Worm (Caenorhabditis elegans) whole organism, young adult: Measurements from ENCODE around the gene R09E10.1.

Source experiments
- B0336.3 ChIP-seq: fragments of 200-800 bp; sonication (Bioruptor generic); IDR thresholded peaks from 2 replicates; pipeline ENCODE4 v1.3.6; 2022; ENCODE audit warnings: missing genetic modification characterization, missing compliant biosample characterization
- C06A6.2 ChIP-seq: fragments of 200-800 bp; sonication (Bioruptor generic); conservative IDR thresholded peaks from 2 replicates; pipeline ENCODE4 v1.3.6; 2022; ENCODE audit warnings: missing genetic modification characterization, missing compliant biosample characterization
- F23B12.7 ChIP-seq: sonication (generic microtip); optimal IDR thresholded peaks from 2 replicates; lab custom pipeline; 2017; ENCODE audit warnings: missing genetic modification characterization, mild to moderate bottlenecking, missing compliant biosample characterization, antibody characterized with exemption, moderate library complexity; ENCODE audit not compliant: insufficient read depth
- F37B4.10 ChIP-seq: fragments of 200-800 bp; sonication (Bioruptor generic); IDR thresholded peaks from 2 replicates; pipeline ENCODE4 v1.3.6; 2022; ENCODE audit warnings: missing genetic modification characterization, missing compliant biosample characterization
- F39B2.1 ChIP-seq: fragments of 200-800 bp; sonication (Bioruptor generic); IDR thresholded peaks from 2 replicates; pipeline ENCODE4 v1.3.6; 2022; ENCODE audit warnings: missing genetic modification reagents, missing genetic modification characterization, missing compliant biosample characterization
- F52B5.7 ChIP-seq: sonication (generic microtip); optimal IDR thresholded peaks from 2 replicates; lab custom pipeline; 2016; ENCODE audit warnings: mild to moderate bottlenecking, missing genetic modification characterization, missing compliant biosample characterization
- T26A5.8 ChIP-seq: sonication (generic microtip); optimal IDR thresholded peaks from 2 replicates; lab custom pipeline; 2016; ENCODE audit warnings: missing genetic modification characterization, missing compliant biosample characterization
- attf-5 ChIP-seq: fragments of 200-800 bp; sonication (Bioruptor generic); optimal IDR thresholded peaks from 2 replicates; lab custom pipeline; 2018; ENCODE audit warnings: mild to moderate bottlenecking, missing genetic modification characterization, missing compliant biosample characterization
- attf-6 ChIP-seq: fragments of 200-800 bp; sonication (Bioruptor generic); IDR thresholded peaks from 2 replicates; pipeline ENCODE4 v1.3.6; 2022; ENCODE audit warnings: missing genetic modification reagents, missing genetic modification characterization, missing compliant biosample characterization
- cebp-2 ChIP-seq: fragments of 200-800 bp; sonication (Bioruptor generic); IDR thresholded peaks from 2 replicates; pipeline ENCODE4 v1.3.6; 2022; ENCODE audit warnings: missing genetic modification characterization, missing compliant biosample characterization
- ceh-100 ChIP-seq: fragments of 200-800 bp; sonication (Bioruptor generic); IDR thresholded peaks from 2 replicates; pipeline ENCODE4 v1.3.6; 2022; ENCODE audit warnings: missing genetic modification reagents, missing genetic modification characterization, missing compliant biosample characterization
- ceh-79 ChIP-seq: sonication (generic microtip); optimal IDR thresholded peaks from 2 replicates; lab custom pipeline; 2017; ENCODE audit warnings: mild to moderate bottlenecking, missing genetic modification characterization, missing compliant biosample characterization
- die-1 ChIP-seq: sonication (generic microtip); optimal IDR thresholded peaks from 2 replicates; lab custom pipeline; 2016; ENCODE audit warnings: missing genotype, mild to moderate bottlenecking, missing genetic modification characterization, missing compliant biosample characterization
- dox-1 ChIP-seq: fragments of 200-800 bp; sonication (Bioruptor generic); IDR thresholded peaks from 2 replicates; pipeline ENCODE4 v1.3.6; 2022; ENCODE audit warnings: missing genetic modification reagents, missing genetic modification characterization, missing compliant biosample characterization
- ekl-4 ChIP-seq: fragments of 200-800 bp; sonication (Bioruptor generic); IDR thresholded peaks from 2 replicates; pipeline ENCODE4 v1.3.6; 2022; ENCODE audit warnings: missing genetic modification reagents, missing genetic modification characterization, missing compliant biosample characterization
- ets-4 ChIP-seq: fragments of 200-800 bp; sonication (Bioruptor generic); optimal IDR thresholded peaks from 2 replicates; lab custom pipeline; 2018; ENCODE audit warnings: mild to moderate bottlenecking, missing genetic modification characterization, missing compliant biosample characterization
- fkh-3 ChIP-seq: sonication (generic microtip); optimal IDR thresholded peaks from 2 replicates; lab custom pipeline; 2016; ENCODE audit warnings: mild to moderate bottlenecking, missing genetic modification characterization, missing compliant biosample characterization
- gei-17 ChIP-seq: fragments of 200-800 bp; sonication (Bioruptor generic); optimal IDR thresholded peaks from 2 replicates; lab custom pipeline; 2018; ENCODE audit warnings: mild to moderate bottlenecking, missing genetic modification characterization, missing compliant biosample characterization
- hmg-1.2 ChIP-seq: fragments of 200-800 bp; sonication (Bioruptor generic); IDR thresholded peaks from 2 replicates; pipeline ENCODE4 v1.3.6; 2022; ENCODE audit warnings: missing genetic modification reagents, missing genetic modification characterization, missing compliant biosample characterization
- hrde-1 ChIP-seq: sonication (generic microtip); optimal IDR thresholded peaks from 2 replicates; lab custom pipeline; 2016; ENCODE audit warnings: missing genetic modification characterization, mild to moderate bottlenecking, missing compliant biosample characterization, moderate library complexity, missing genotype, missing genetic modification reagents, borderline replicate concordance
- hsf-1 ChIP-seq: fragments of 200-800 bp; sonication (Bioruptor generic); IDR thresholded peaks from 2 replicates; pipeline ENCODE4 v1.3.6; 2022; ENCODE audit warnings: missing genetic modification reagents, missing genetic modification characterization, missing compliant biosample characterization
- let-607 ChIP-seq, 2 experiments: fragments of 200-800 bp in 1 of 2; sonication (Bioruptor generic) in 1 of 2; sonication (generic microtip) in 1 of 2; optimal IDR thresholded peaks; 2 replicates each; lab custom pipeline; 2016 to 2018; ENCODE audit warnings: mild to moderate bottlenecking in 2 of 2, missing compliant biosample characterization in 2 of 2, missing genetic modification characterization in 2 of 2, moderate library complexity in 2 of 2, missing genotype in 1 of 2
- lsy-27 ChIP-seq: sonication (generic microtip); optimal IDR thresholded peaks from 2 replicates; lab custom pipeline; 2017; ENCODE audit warnings: missing genetic modification characterization, mild to moderate bottlenecking, missing compliant biosample characterization, antibody characterized with exemption, missing genotype, borderline replicate concordance; ENCODE audit not compliant: insufficient read depth
- madf-3 ChIP-seq: fragments of 200-800 bp; sonication (Bioruptor generic); IDR thresholded peaks from 2 replicates; pipeline ENCODE4 v1.3.6; 2022; ENCODE audit warnings: missing genetic modification reagents, missing genetic modification characterization, missing compliant biosample characterization
- madf-6 ChIP-seq: fragments of 200-800 bp; sonication (Bioruptor generic); IDR thresholded peaks from 2 replicates; pipeline ENCODE4 v1.3.6; 2022; ENCODE audit warnings: missing genetic modification reagents, missing genetic modification characterization, missing compliant biosample characterization
- madf-8 ChIP-seq: fragments of 200-800 bp; sonication (Bioruptor generic); conservative IDR thresholded peaks from 2 replicates; pipeline ENCODE4 v1.3.6; 2022; ENCODE audit warnings: missing genetic modification reagents, missing genetic modification characterization, missing compliant biosample characterization
- nfyb-1 ChIP-seq: fragments of 200-800 bp; sonication (Bioruptor generic); IDR thresholded peaks from 2 replicates; pipeline ENCODE4 v1.3.6; 2022; ENCODE audit warnings: missing genetic modification reagents, missing genetic modification characterization, missing compliant biosample characterization
- nhr-90 ChIP-seq: sonication (generic microtip); optimal IDR thresholded peaks from 2 replicates; lab custom pipeline; 2016; ENCODE audit warnings: missing genotype, mild to moderate bottlenecking, missing genetic modification characterization, missing compliant biosample characterization
- pbrm-1 ChIP-seq: fragments of 200-800 bp; sonication (Bioruptor generic); IDR thresholded peaks from 2 replicates; pipeline ENCODE4 v1.3.6; 2022; ENCODE audit warnings: missing genetic modification reagents, missing genetic modification characterization, missing compliant biosample characterization
- rcor-1 ChIP-seq: fragments of 200-800 bp; sonication (Bioruptor generic); IDR thresholded peaks from 2 replicates; pipeline ENCODE4 v1.3.6; 2022; ENCODE audit warnings: missing genetic modification reagents, missing genetic modification characterization, missing compliant biosample characterization
- repo-1 ChIP-seq: sonication (generic microtip); optimal IDR thresholded peaks from 2 replicates; lab custom pipeline; 2017; ENCODE audit warnings: mild to moderate bottlenecking, missing genetic modification characterization, missing compliant biosample characterization
- sptf-2 ChIP-seq: fragments of 200-800 bp; sonication (Bioruptor generic); optimal IDR thresholded peaks from 2 replicates; lab custom pipeline; 2018; ENCODE audit warnings: mild to moderate bottlenecking, missing genetic modification characterization, missing compliant biosample characterization
- tbp1 ChIP-seq: fragments of 200-800 bp; sonication (Bioruptor generic); optimal IDR thresholded peaks from 2 replicates; lab custom pipeline; 2018; ENCODE audit warnings: mild to moderate bottlenecking, missing genetic modification characterization, missing compliant biosample characterization
- tbx-9 ChIP-seq: sonication (generic microtip); optimal IDR thresholded peaks from 2 replicates; lab custom pipeline; 2016; ENCODE audit warnings: borderline replicate concordance, missing genetic modification characterization, inconsistent platforms, missing compliant biosample characterization
- tlf-1 ChIP-seq: fragments of 200-800 bp; sonication (Bioruptor generic); optimal IDR thresholded peaks from 2 replicates; lab custom pipeline; 2018; ENCODE audit warnings: mild to moderate bottlenecking, missing genetic modification characterization, missing compliant biosample characterization
- unc-130 ChIP-seq: sonication (generic microtip); optimal IDR thresholded peaks from 2 replicates; lab custom pipeline; 2016; ENCODE audit warnings: missing genetic modification reagents, missing genetic modification characterization, missing compliant biosample characterization
- unc-62 ChIP-seq: fragments of 150-350 bp; optimal IDR thresholded peaks from 2 replicates; lab custom pipeline; 2014; ENCODE audit warnings: missing biosample characterization, missing genetic modification reagents, missing genetic modification characterization
- xnd-1 ChIP-seq: sonication (generic microtip); optimal IDR thresholded peaks from 2 replicates; lab custom pipeline; 2016; ENCODE audit warnings: missing genotype, missing genetic modification reagents, missing genetic modification characterization, missing compliant biosample characterization
- zim-3 ChIP-seq: sonication (generic microtip); optimal IDR thresholded peaks from 2 replicates; lab custom pipeline; 2017; ENCODE audit warnings: mild to moderate bottlenecking, missing genetic modification characterization, moderate library complexity, missing compliant biosample characterization
- ztf-18 ChIP-seq: sonication (generic microtip); optimal IDR thresholded peaks from 2 replicates; lab custom pipeline; 2016; ENCODE audit warnings: missing genotype, mild to moderate bottlenecking, missing genetic modification characterization, missing compliant biosample characterization
- ztf-22 ChIP-seq: fragments of 200-800 bp; sonication (Bioruptor generic); optimal IDR thresholded peaks from 2 replicates; lab custom pipeline; 2018; ENCODE audit warnings: mild to moderate bottlenecking, missing genetic modification characterization, moderate library complexity, missing compliant biosample characterization
- ztf-6 ChIP-seq: fragments of 200-800 bp; sonication (Bioruptor generic); IDR thresholded peaks from 2 replicates; pipeline ENCODE4 v1.3.6; 2022; ENCODE audit warnings: missing genetic modification reagents, missing genetic modification characterization, missing compliant biosample characterization

The R09E10.1 gene

ce11 chrIV:10366018-10366417 lies 43.5 kb upstream of the R09E10.1 start, which contains the start of gene sir-2.1 (continued):
- TF ChIP-seq nhr-90 (tag; lab: Kevin White, UChicago), result no peak
- no peak for TF ChIP-seq hrde-1 (tag; lab: Kevin White, UChicago)
- TF ChIP-seq madf-6, result peak; percentile 46; the same call in 1 of the 2 replicates
- peak; percentile 11 for TF ChIP-seq xnd-1
- peak; percentile 19 for TF ChIP-seq gei-17 (GFP tag; lab: Kevin White, UChicago)
- peak; percentile 6 for TF ChIP-seq F52B5.7 (tag; lab: Kevin White, UChicago)
- TF ChIP-seq attf-6 (GFP tag; lab: Robert Waterston, UW), result peak; percentile 51
- TF ChIP-seq cebp-2, result no peak
- TF ChIP-seq hmg-1.2 (GFP tag; lab: Robert Waterston, UW), result peak; percentile 44
- peak; percentile 18 for TF ChIP-seq unc-130
- TF ChIP-seq ztf-18 (tag; lab: Kevin White, UChicago), result peak; percentile 91
- peak; percentile 61 for TF ChIP-seq attf-5 (GFP tag; lab: Kevin White, UChicago)
- no peak for TF ChIP-seq ztf-6 (GFP tag; lab: Robert Waterston, UW)
- no peak for TF ChIP-seq lsy-27 (tag; lab: Kevin White, UChicago)
- peak; percentile 42; the same call in 1 of the 2 replicates for TF ChIP-seq ekl-4 (GFP tag; lab: Robert Waterston, UW)
- TF ChIP-seq ceh-100 (GFP tag; lab: Robert Waterston, UW), result 0 out of 2 replicates have a peak, but pooled peaks have one; percentile 26
- TF ChIP-seq hsf-1, result 0 out of 2 replicates have a peak, but pooled peaks have one; percentile 40
- TF ChIP-seq die-1, result peak; percentile 5
- TF ChIP-seq rcor-1 (GFP tag; lab: Robert Waterston, UW), result 0 out of 2 replicates have a peak, but pooled peaks have one; percentile 25
- 0 out of 2 replicates have a peak, but pooled peaks have one; percentile 57 for TF ChIP-seq dox-1 (GFP tag; lab: Robert Waterston, UW)
- TF ChIP-seq ceh-79 (tag; lab: Kevin White, UChicago), result peak; percentile 37
- no peak for TF ChIP-seq zim-3 (tag; lab: Kevin White, UChicago)
- peak; percentile 2 for TF ChIP-seq tbp1 (GFP tag; lab: Kevin White, UChicago)
- TF ChIP-seq pbrm-1 (GFP tag; lab: Robert Waterston, UW), result peak; percentile 40; the same call in 1 of the 2 replicates
- TF ChIP-seq tlf-1, result peak; percentile 18
- TF ChIP-seq let-607 (tag; optimal IDR thresholded peaks at IDR 0.05; lab: Kevin White, UChicago), result peak in 1 of 2 experiments; percentile 20

DNA sequence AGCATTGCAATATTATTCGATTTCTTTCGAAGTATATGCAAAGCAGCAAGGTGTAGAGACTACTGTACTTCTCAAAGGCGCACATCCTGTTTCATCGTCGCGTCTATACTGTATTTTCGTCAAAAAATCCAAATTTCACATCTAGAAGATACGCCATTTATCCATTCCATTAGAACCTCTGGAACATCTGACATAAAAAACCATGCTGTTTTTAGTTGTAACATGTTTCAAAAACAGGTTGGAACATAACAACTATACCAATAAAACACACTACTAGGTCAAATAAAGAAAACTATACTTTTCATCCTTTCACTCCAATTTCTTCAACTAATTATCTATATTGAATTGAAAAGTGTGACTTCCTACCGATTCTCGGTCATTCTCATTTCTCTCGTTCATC lies 37.8 kb upstream of the R09E10.1 start, which contains the start of gene ugt-59:
Gene ugt-59 (plus strand): TSS at position 301 of the 400 bp plus-strand sequence.
- no peak for TF ChIP-seq B0336.3 (GFP tag; lab: Robert Waterston, UW)
- no peak for TF ChIP-seq ztf-18 (tag; lab: Kevin White, UChicago)
- TF ChIP-seq F39B2.1 (GFP tag; lab: Robert Waterston, UW), result no peak
- no peak for TF ChIP-seq madf-8 (GFP tag; lab: Robert Waterston, UW)
- TF ChIP-seq tbp1 (GFP tag; lab: Kevin White, UChicago), result no peak
- no peak for TF ChIP-seq F37B4.10 (GFP tag; lab: Robert Waterston, UW)
- no peak for TF ChIP-seq madf-3 (GFP tag; lab: Robert Waterston, UW)
- TF ChIP-seq F23B12.7 (tag; lab: Kevin White, UChicago), result no peak
- no peak for TF ChIP-seq T26A5.8 (tag; lab: Kevin White, UChicago)
- no peak for TF ChIP-seq ets-4 (GFP tag; lab: Kevin White, UChicago)
- no peak for TF ChIP-seq sptf-2
- no peak for TF ChIP-seq repo-1 (tag; lab: Kevin White, UChicago)
- TF ChIP-seq hmg-1.2 (GFP tag; lab: Robert Waterston, UW), result no peak
- no peak for TF ChIP-seq ztf-22
- no peak for TF ChIP-seq C06A6.2 (GFP tag; lab: Robert Waterston, UW)
- no peak for TF ChIP-seq fkh-3 (tag; lab: Kevin White, UChicago)
- no peak for TF ChIP-seq unc-62 (GFP tag; lab: Kevin White, UChicago)
- TF ChIP-seq nfyb-1 (GFP tag; lab: Robert Waterston, UW), result no peak
- TF ChIP-seq tbx-9 (tag; lab: Kevin White, UChicago), result no peak
